Fruit fly (Drosophila melanogaster): ENCODE data around the gene CG33641.

dm6 chr2L:13513331-13514261, 15.2 kb upstream of the CG33641 start:
- TF ChIP-seq usp (GFP tag; optimal IDR thresholded peaks at IDR 0.05) (no peak), fru (GFP tag; optimal IDR thresholded peaks at IDR 0.05) (peak; percentile 64), lola (GFP tag; optimal IDR thresholded peaks at IDR 0.05) (no peak), dmrt93B (GFP tag; optimal IDR thresholded peaks at IDR 0.05) (peak; percentile 61), Sp1 (GFP tag; optimal IDR thresholded peaks at IDR 0.05) (peak; percentile 59), tai (GFP tag; optimal IDR thresholded peaks at IDR 0.05) (peak; percentile 26), CG32264 (GFP tag; optimal IDR thresholded peaks at IDR 0.05) (peak; percentile 31), CrebA (GFP tag; optimal IDR thresholded peaks at IDR 0.05; ENCODE audit: borderline replicate concordance) (peak; percentile 11), Mio (GFP tag; optimal IDR thresholded peaks at IDR 0.05) (no peak), Dfd (GFP tag; optimal IDR thresholded peaks at IDR 0.05) (no peak), Myc (optimal IDR thresholded peaks at IDR 0.05) (no peak), h (GFP tag; optimal IDR thresholded peaks at IDR 0.05) (peak; percentile 24), CG9705 (GFP tag; optimal IDR thresholded peaks at IDR 0.05) (peak; percentile 21), Abd-B (GFP tag; optimal IDR thresholded peaks at IDR 0.05) (no peak)

Data from whole organism, wandering third instar larva.